Worm (Caenorhabditis elegans) whole organism, L2 larva: Measurements from ENCODE around the gene ZC513.2.

Experiments
- ama-1 ChIP-seq: fragments of 150-350 bp; optimal IDR thresholded peaks from 2 replicates; lab custom pipeline; 2018; ENCODE audit warnings: inconsistent platforms
- ceh-16 ChIP-seq: fragments of 150-350 bp; optimal IDR thresholded peaks from 2 replicates; lab custom pipeline; 2014; ENCODE audit warnings: missing biosample characterization, missing genetic modification characterization
- elt-3 ChIP-seq: sonication (generic microtip); optimal IDR thresholded peaks from 2 replicates; lab custom pipeline; 2017; ENCODE audit warnings: missing biosample characterization, missing genetic modification characterization
- mab-5 ChIP-seq: fragments of 150-350 bp; optimal IDR thresholded peaks from 2 replicates; lab custom pipeline; 2014; ENCODE audit warnings: missing biosample characterization, missing genetic modification characterization
- mdl-1 ChIP-seq, 2 experiments: fragments of 150-350 bp in 1 of 2; sonication (generic microtip) in 1 of 2; optimal IDR thresholded peaks; 2 replicates each; lab custom pipeline; 2017; ENCODE audit warnings: missing biosample characterization in 2 of 2, missing genetic modification characterization in 2 of 2
- nhr-11 ChIP-seq: fragments of 150-350 bp; optimal IDR thresholded peaks from 2 replicates; lab custom pipeline; 2014; ENCODE audit warnings: missing biosample characterization, missing genetic modification characterization
- nhr-129 ChIP-seq: fragments of 150-350 bp; optimal IDR thresholded peaks from 2 replicates; lab custom pipeline; 2014; ENCODE audit warnings: missing biosample characterization, missing genetic modification characterization
- nhr-237 ChIP-seq: fragments of 150-350 bp; optimal IDR thresholded peaks from 2 replicates; lab custom pipeline; 2014; ENCODE audit warnings: missing biosample characterization, missing genetic modification characterization
- nhr-25 ChIP-seq: fragments of 150-350 bp; sonication (generic microtip); optimal IDR thresholded peaks from 3 replicates; lab custom pipeline; 2014; ENCODE audit warnings: missing biosample characterization, missing genetic modification characterization
- peb-1 ChIP-seq: fragments of 150-350 bp; optimal IDR thresholded peaks from 2 replicates; lab custom pipeline; 2014; ENCODE audit warnings: missing biosample characterization, missing genetic modification characterization
- snpc-4 ChIP-seq: fragments of 150-350 bp; optimal IDR thresholded peaks from 2 replicates; lab custom pipeline; 2014; ENCODE audit warnings: missing biosample characterization, missing genetic modification characterization
- unc-39 ChIP-seq: fragments of 150-350 bp; optimal IDR thresholded peaks from 2 replicates; lab custom pipeline; 2014; ENCODE audit warnings: missing biosample characterization, missing genetic modification characterization
- unc-62 ChIP-seq: fragments of 150-350 bp; optimal IDR thresholded peaks from 2 replicates; lab custom pipeline; 2014; ENCODE audit warnings: missing biosample characterization, missing genetic modification reagents, missing genetic modification characterization
- zag-1 ChIP-seq: fragments of 150-350 bp; optimal IDR thresholded peaks from 2 replicates; lab custom pipeline; 2014; ENCODE audit warnings: missing biosample characterization, missing genetic modification characterization

DNA sequence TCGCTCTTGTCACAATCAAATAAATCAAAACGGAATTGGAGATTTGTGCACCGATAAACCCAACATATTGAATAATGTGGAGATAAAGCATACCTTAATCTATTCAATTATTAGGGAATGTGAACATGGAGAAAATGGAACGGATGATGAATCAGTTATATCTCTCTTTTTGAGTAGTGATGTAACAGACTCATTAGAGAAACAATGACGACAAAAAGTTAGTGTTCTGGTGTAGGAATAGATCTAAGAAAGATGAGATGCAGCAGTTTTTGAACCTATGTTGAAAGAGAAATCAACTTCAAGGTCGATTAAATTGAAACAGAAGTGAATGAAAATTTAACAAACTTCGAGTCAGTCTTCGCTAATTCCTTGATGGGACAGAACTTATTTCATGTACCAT, 41.1 kb downstream of the ZC513.2 start, which contains the start of gene str-146:
- TF ChIP-seq snpc-4 (tag; lab: Kevin White, UChicago) (no peak), zag-1 (tag; lab: Kevin White, UChicago) (no peak), mdl-1 (tag; optimal IDR thresholded peaks at IDR 0.05; lab: Kevin White, UChicago) (no peak), elt-3 (tag; lab: Kevin White, UChicago) (no peak), nhr-237 (no peak), ama-1 (lab: Kevin White, UChicago) (no peak), unc-62 (GFP tag; lab: Kevin White, UChicago) (no peak), mab-5 (tag; lab: Kevin White, UChicago) (no peak), nhr-25 (tag; lab: Kevin White, UChicago) (no peak), unc-39 (tag; lab: Kevin White, UChicago) (no peak), nhr-11 (tag; lab: Kevin White, UChicago) (no peak), peb-1 (no peak), ceh-16 (tag; lab: Kevin White, UChicago) (no peak), nhr-129 (tag; lab: Kevin White, UChicago) (no peak)
